Fruit fly (Drosophila melanogaster): ENCODE data around the gene CG14722.

CG14722 gene

DNA sequence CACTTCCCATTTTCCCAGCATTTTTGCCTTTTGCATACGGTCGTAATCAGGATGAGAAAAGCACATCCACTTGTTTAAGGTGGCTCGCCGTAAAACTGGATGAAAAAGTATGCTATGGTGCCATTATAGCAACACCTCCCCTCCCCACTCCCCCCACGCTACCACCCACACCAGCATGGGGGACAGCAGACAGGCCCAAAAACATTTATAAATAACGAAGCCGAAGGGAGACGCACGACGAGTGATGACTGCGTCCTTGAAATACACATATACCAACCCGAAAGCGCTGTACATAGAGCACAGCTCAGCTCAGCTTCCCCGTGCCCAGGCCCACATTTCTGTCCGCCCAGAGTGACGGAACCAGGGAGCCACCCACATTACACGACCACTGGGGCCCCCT lies 29.0 kb downstream of the CG14722 start (continued):
- TF ChIP-seq CG9727 (GFP tag; optimal IDR thresholded peaks at IDR 0.05) (no peak), bsh (GFP tag; optimal IDR thresholded peaks at IDR 0.05) (no peak), amos (GFP tag; IDR thresholded peaks at IDR 0.05; ENCODE audit: partially characterized antibody) (peak; percentile 23; the same call in 1 of the 2 replicates), tx (GFP tag; optimal IDR thresholded peaks at IDR 0.05) (no peak), zen (tag; optimal IDR thresholded peaks at IDR 0.05) (no peak), CG14441 (GFP tag; IDR thresholded peaks at IDR 0.05) (no peak)

DNA sequence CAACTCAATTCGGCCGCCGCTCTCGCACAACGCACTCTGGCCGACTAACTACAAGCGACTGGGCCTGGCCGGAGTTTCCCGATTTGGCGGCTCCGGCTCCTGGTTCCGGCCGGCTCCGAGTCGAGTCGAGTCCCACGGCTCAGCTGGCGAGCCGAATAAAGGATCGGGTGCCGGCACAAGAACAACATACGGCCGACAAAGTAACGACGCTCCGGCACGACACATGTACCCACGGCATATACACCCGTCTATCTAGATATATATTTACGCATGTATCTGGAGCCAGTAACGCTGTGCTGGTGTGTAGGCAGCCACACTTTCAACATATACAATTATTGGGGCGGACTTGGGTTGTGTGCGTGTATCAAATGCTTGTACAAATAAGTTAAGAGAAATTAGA lies 29.8 kb downstream of the CG14722 start:
- no peak for TF ChIP-seq sd (tag; optimal IDR thresholded peaks at IDR 0.05)
- TF ChIP-seq CG6683 (GFP tag; optimal IDR thresholded peaks at IDR 0.05) = no peak
- no peak for TF ChIP-seq CG31388 (GFP tag; optimal IDR thresholded peaks at IDR 0.05)
- no peak for TF ChIP-seq mam (GFP tag; optimal IDR thresholded peaks at IDR 0.05)
- no peak for TF ChIP-seq ems (GFP tag; optimal IDR thresholded peaks at IDR 0.05)
- no peak for TF ChIP-seq slp2 (GFP tag; optimal IDR thresholded peaks at IDR 0.05)
- no peak for TF ChIP-seq CG15011 (GFP tag; optimal IDR thresholded peaks at IDR 0.05)
- no peak for TF ChIP-seq CG1602 (GFP tag; optimal IDR thresholded peaks at IDR 0.05)
- peak; percentile 39 for TF ChIP-seq CG15514 (GFP tag; optimal IDR thresholded peaks at IDR 0.05)
- TF ChIP-seq chinmo (GFP tag; IDR thresholded peaks at IDR 0.05; ENCODE audit: partially characterized antibody) = no peak
- no peak for TF ChIP-seq CG2129 (GFP tag; IDR thresholded peaks at IDR 0.05; ENCODE audit: partially characterized antibody)
- no peak for TF ChIP-seq CG12769 (tag; optimal IDR thresholded peaks at IDR 0.05)
- TF ChIP-seq CrebB (tag; optimal IDR thresholded peaks at IDR 0.05) = no peak
- TF ChIP-seq CG30431 (GFP tag; optimal IDR thresholded peaks at IDR 0.05) = no peak
- no peak for TF ChIP-seq CG2712 (tag; optimal IDR thresholded peaks at IDR 0.05)
- no peak for TF ChIP-seq Six4 (GFP tag; optimal IDR thresholded peaks at IDR 0.05)
- TF ChIP-seq inv (GFP tag; IDR thresholded peaks at IDR 0.05; ENCODE audit: partially characterized antibody) = no peak
- TF ChIP-seq YL-1 (GFP tag; optimal IDR thresholded peaks at IDR 0.05) = no peak
- TF ChIP-seq D (optimal IDR thresholded peaks at IDR 0.05) = no peak
- TF ChIP-seq D (GFP tag; optimal IDR thresholded peaks at IDR 0.05) = no peak
- TF ChIP-seq Deaf1 (tag; optimal IDR thresholded peaks at IDR 0.05) = peak; percentile 57
- TF ChIP-seq ac (GFP tag; optimal IDR thresholded peaks at IDR 0.05) = no peak
- TF ChIP-seq CG13894 (tag; optimal IDR thresholded peaks at IDR 0.05) = peak; percentile 42
- TF ChIP-seq CG1792 (GFP tag; optimal IDR thresholded peaks at IDR 0.05) = no peak
- 0 out of 2 replicates have a peak, but pooled peaks have one; percentile 7 for TF ChIP-seq CG6689 (GFP tag; IDR thresholded peaks at IDR 0.05)
- TF ChIP-seq CG15269 (tag; optimal IDR thresholded peaks at IDR 0.05) = no peak
- TF ChIP-seq CG32767 (GFP tag; IDR thresholded peaks at IDR 0.05) = 0 out of 2 replicates have a peak, but pooled peaks have one; percentile 25
- no peak for TF ChIP-seq ATbp (GFP tag; optimal IDR thresholded peaks at IDR 0.05)
- peak; percentile 62 for TF ChIP-seq Med (GFP tag)
- TF ChIP-seq twi (tag; optimal IDR thresholded peaks at IDR 0.05) = no peak
- TF ChIP-seq Dad (GFP tag; optimal IDR thresholded peaks at IDR 0.05) = no peak
- no peak for TF ChIP-seq Ssrp (tag; optimal IDR thresholded peaks at IDR 0.05)
- no peak for TF ChIP-seq bbx (GFP tag; IDR thresholded peaks at IDR 0.05; ENCODE audit: partially characterized antibody)
- no peak for TF ChIP-seq fru (optimal IDR thresholded peaks at IDR 0.05)
- TF ChIP-seq nerfin-1 (tag; optimal IDR thresholded peaks at IDR 0.05) = no peak
- TF ChIP-seq chn (GFP tag; optimal IDR thresholded peaks at IDR 0.05) = no peak
- no peak for TF ChIP-seq CG14050 (GFP tag; IDR thresholded peaks at IDR 0.05)
